Worm (Caenorhabditis elegans) whole organism, midembryonic: ENCODE measurements around the gene fbxb-106.
A peak's percentile ranks its signal among the peaks of the same experiment; 100 is the strongest.

Experiments used
- T22C8.4 ChIP-seq: fragments of 200-800 bp; sonication (Bioruptor generic); IDR thresholded peaks from 2 replicates; pipeline ENCODE4 v1.3.6; 2022; ENCODE audit warnings: missing genetic modification characterization, missing compliant biosample characterization
- cog-1 ChIP-seq: sonication (generic microtip); optimal IDR thresholded peaks from 2 replicates; lab custom pipeline; 2016; ENCODE audit warnings: missing genetic modification characterization, missing compliant biosample characterization
- flt-1 ChIP-seq: fragments of 200-800 bp; sonication (Bioruptor generic); IDR thresholded peaks from 2 replicates; pipeline ENCODE4 v1.3.6; 2022; ENCODE audit warnings: missing genetic modification characterization, missing compliant biosample characterization
- klf-2 ChIP-seq: fragments of 200-800 bp; sonication (Bioruptor generic); conservative IDR thresholded peaks from 2 replicates; pipeline ENCODE4 v1.3.6; 2022; ENCODE audit warnings: missing genetic modification reagents, missing genetic modification characterization, missing compliant biosample characterization
- med-1 ChIP-seq: sonication (generic microtip); optimal IDR thresholded peaks from 2 replicates; lab custom pipeline; 2017; ENCODE audit warnings: missing genetic modification characterization, mild to moderate bottlenecking, missing compliant biosample characterization, antibody characterized with exemption, missing genetic modification reagents; ENCODE audit not compliant: insufficient read depth
- ref-1 ChIP-seq: fragments of 200-800 bp; sonication (Bioruptor generic); conservative IDR thresholded peaks from 2 replicates; pipeline ENCODE4 v1.3.6; 2022; ENCODE audit warnings: missing genetic modification reagents, missing genetic modification characterization, missing compliant biosample characterization
- tab-1 ChIP-seq: fragments of 200-800 bp; sonication (Bioruptor generic); IDR thresholded peaks from 2 replicates; pipeline ENCODE4 v1.3.6; 2022; ENCODE audit warnings: missing genetic modification characterization, missing compliant biosample characterization
- ztf-23 ChIP-seq: fragments of 200-800 bp; sonication (Bioruptor generic); IDR thresholded peaks from 2 replicates; pipeline ENCODE4 v1.3.6; 2022; ENCODE audit warnings: missing genetic modification reagents, missing genetic modification characterization, missing compliant biosample characterization
- ztf-29 ChIP-seq: fragments of 200-800 bp; sonication (Bioruptor generic); IDR thresholded peaks from 2 replicates; pipeline ENCODE4 v1.3.6; 2022; ENCODE audit warnings: missing genetic modification reagents, missing genetic modification characterization, missing compliant biosample characterization

Gene fbxb-106

DNA sequence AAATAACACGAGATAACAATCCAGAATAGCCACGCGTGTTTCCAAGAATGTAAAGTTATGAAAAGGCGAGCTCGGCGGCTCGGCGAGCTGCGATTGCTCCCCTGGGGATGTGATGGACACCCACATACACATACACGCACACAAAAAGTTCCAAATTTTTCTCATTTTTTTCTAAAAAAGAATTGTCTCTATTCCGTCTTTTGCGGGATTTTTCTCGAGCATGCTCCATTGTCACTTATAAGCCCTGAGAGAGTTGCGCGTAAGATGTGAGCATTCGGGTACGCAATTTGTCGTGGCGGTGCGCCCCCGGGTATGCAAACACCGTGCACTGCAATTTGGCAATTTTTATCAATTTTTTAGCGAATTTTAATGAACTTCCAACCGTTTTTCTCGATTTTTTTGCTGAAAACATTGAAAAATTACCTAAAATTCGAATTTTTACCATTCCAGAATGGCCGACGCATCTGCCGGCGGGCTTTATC lies 24.9 kb downstream of the fbxb-106 start, which contains the start of the genes F08D12.12 and srpa-72:
F08D12.12 (minus strand) TSS at position 51 of the 482 bp plus-strand sequence.
srpa-72 (plus strand) TSS at position 451 of the 482 bp plus-strand sequence.
- TF ChIP-seq ztf-29 (no peak; the same call in 1 of the 2 replicates), ref-1 (GFP tag; lab: Robert Waterston, UW) (no peak), flt-1 (GFP tag; lab: Robert Waterston, UW) (no peak), klf-2 (GFP tag; lab: Robert Waterston, UW) (no peak), med-1 (GFP tag; lab: Kevin White, UChicago) (no peak), tab-1 (GFP tag; lab: Robert Waterston, UW) (no peak), cog-1 (no peak), T22C8.4 (GFP tag; lab: Robert Waterston, UW) (no peak), ztf-23 (GFP tag; lab: Robert Waterston, UW) (no peak)

DNA sequence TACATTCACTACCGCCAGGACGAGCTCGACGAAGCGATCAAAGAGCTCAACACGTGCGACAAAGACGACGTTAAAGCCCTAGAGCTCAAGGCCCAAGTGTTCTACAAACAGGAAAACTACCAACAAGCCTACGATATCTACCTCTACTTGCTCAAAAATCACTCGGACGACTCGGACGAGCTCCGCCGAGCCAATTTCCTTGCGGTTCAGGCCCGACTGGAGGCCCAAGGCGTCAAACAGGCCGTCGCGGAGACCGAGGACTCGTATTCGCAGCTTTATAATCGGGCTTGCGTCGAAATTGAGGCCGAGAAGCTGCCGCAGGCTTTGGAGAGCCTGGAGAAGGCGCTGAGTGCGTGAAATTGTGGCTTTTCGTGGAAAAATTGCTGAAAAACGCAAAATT lies 25.6 kb downstream of the fbxb-106 start:
- TF ChIP-seq tab-1 (GFP tag; lab: Robert Waterston, UW) (no peak), ref-1 (GFP tag; lab: Robert Waterston, UW) (no peak)

DNA sequence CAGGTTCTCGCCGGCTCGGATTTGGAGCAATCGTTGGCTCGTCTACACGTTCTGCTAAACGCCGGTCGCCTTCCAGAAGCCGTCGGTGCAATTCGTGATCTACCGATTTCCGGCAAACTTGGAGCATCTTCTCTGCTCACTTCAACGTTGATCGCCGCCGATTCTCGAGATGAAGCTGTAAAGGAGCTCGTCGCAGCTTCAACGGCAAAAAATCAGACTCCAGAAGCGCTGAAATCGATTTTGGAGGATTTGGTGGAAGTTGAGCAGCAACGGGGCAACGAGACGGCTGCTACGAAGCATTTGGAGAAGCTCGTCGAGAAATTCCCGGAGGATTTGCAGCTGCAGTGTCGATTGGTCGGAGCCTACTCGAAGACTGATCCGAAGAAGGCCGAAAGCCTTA lies 29.5 kb downstream of the fbxb-106 start:
- TF ChIP-seq tab-1 (GFP tag; lab: Robert Waterston, UW) (no peak), ztf-23 (GFP tag; lab: Robert Waterston, UW) (no peak), ztf-29 (no peak), ref-1 (GFP tag; lab: Robert Waterston, UW) (no peak), med-1 (GFP tag; lab: Kevin White, UChicago) (no peak), flt-1 (GFP tag; lab: Robert Waterston, UW) (no peak), T22C8.4 (GFP tag; lab: Robert Waterston, UW) (no peak), cog-1 (no peak), klf-2 (GFP tag; lab: Robert Waterston, UW) (no peak)

DNA sequence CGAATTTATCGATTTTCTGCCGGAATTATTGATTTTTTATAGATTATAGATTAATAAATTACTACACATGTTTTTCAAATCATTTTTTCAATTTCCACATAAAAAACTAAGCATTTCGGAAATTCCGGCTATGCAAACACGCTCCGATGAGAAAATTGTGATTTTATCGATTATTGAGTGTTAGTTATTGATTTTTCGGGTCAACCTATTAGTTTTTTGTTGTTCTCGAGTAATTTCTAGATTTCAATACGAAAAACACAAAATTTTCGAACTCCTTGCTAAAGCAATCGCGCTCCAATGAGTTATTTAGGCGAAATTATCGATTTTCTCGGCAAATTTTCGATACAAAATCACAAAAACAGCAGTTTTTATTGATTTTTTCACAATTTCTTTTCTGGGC lies 33.2 kb downstream of the fbxb-106 start:
- no peak for TF ChIP-seq med-1 (GFP tag; lab: Kevin White, UChicago)
- no peak for TF ChIP-seq cog-1
- no peak for TF ChIP-seq flt-1 (GFP tag; lab: Robert Waterston, UW)
- no peak for TF ChIP-seq tab-1 (GFP tag; lab: Robert Waterston, UW)
- no peak for TF ChIP-seq ref-1 (GFP tag; lab: Robert Waterston, UW)
- TF ChIP-seq klf-2 (GFP tag; lab: Robert Waterston, UW): no peak
- TF ChIP-seq T22C8.4 (GFP tag; lab: Robert Waterston, UW): no peak
- no peak for TF ChIP-seq ztf-29
- no peak for TF ChIP-seq ztf-23 (GFP tag; lab: Robert Waterston, UW)

DNA sequence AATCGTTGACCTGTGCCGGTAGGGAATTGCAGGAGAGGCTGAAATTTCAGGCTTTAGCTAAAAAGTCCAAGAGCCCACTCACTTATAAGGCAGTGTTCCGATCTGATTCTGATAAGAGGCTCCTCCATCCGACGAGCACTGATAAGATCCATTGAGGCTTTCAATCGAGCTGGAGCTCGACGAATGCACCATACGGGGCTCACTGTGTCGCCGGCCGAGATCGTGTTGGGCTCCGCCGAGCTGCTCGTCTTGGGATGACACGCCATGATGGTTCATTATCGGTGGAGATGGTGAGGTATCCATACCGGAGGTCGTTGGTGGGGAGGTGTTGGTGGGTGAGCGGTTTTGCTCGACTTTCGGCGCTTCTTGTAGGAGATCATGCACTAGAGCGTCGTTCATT lies 34.2 kb downstream of the fbxb-106 start:
- TF ChIP-seq T22C8.4 (GFP tag; lab: Robert Waterston, UW): no peak
- no peak for TF ChIP-seq ztf-29
- TF ChIP-seq flt-1 (GFP tag; lab: Robert Waterston, UW): no peak
- no peak for TF ChIP-seq tab-1 (GFP tag; lab: Robert Waterston, UW)
- TF ChIP-seq cog-1: no peak
- no peak for TF ChIP-seq med-1 (GFP tag; lab: Kevin White, UChicago)
- no peak for TF ChIP-seq klf-2 (GFP tag; lab: Robert Waterston, UW)
- no peak for TF ChIP-seq ref-1 (GFP tag; lab: Robert Waterston, UW)
- TF ChIP-seq ztf-23 (GFP tag; lab: Robert Waterston, UW): no peak

DNA sequence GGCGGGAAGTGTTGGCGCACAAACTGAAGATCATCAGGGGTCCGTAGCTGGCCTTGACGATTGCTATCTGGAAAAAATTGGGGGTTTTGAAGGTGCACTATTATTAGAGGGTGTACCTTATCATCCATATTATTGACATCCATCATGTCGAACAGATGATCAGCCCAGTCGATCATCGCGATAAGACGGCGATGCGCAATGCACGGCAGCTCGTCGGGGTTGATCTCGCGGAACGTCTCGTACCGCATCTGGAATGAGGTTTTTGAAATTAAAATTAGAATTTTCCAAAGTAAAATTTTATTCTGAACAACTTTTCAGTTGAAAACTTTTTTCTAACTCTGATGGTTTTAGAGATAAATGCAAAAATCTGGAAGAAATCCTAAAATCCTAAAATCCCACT lies 35.7 kb downstream of the fbxb-106 start:
- TF ChIP-seq tab-1 (GFP tag; lab: Robert Waterston, UW) (no peak), T22C8.4 (GFP tag; lab: Robert Waterston, UW) (no peak), med-1 (GFP tag; lab: Kevin White, UChicago) (no peak), ref-1 (GFP tag; lab: Robert Waterston, UW) (no peak), flt-1 (GFP tag; lab: Robert Waterston, UW) (no peak), ztf-29 (no peak), ztf-23 (GFP tag; lab: Robert Waterston, UW) (no peak), klf-2 (GFP tag; lab: Robert Waterston, UW) (no peak), cog-1 (no peak)

DNA sequence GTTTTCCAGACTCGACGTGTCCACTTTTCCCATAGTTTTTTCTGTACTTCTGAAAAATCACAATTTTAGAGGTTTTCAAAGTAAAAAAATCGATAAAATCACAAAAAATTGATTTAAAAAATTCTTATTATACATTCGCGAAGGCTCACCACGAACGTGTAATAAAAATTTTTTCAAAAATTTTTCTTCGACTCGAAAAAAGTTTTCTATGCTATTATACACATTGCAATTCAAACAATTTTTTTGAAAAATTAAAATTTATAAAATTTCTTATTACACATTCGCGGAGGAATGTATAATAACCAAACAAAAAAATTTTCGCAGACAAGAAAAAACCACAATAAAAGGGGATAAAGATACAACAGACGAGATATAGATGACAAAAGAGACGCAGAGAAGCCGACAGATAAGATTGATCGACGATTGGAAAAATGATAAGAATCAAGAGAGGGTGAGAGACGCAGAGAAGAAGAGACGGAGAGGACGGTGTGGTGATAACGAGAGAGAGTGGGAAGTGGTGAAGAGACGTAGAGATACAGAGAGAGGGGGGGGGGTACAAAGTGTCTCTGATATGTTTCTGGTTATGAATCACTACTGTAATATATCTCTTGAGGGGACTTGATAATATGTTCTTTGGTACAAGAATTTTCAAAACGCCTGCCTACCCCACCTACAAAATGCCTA lies 38.5 kb downstream of the fbxb-106 start, which contains the start of gene nhr-119:
nhr-119 (minus strand) TSS at position 51 of the 684 bp plus-strand sequence.
- TF ChIP-seq cog-1 (peak; percentile 10), flt-1 (GFP tag; lab: Robert Waterston, UW) (no peak)

DNA sequence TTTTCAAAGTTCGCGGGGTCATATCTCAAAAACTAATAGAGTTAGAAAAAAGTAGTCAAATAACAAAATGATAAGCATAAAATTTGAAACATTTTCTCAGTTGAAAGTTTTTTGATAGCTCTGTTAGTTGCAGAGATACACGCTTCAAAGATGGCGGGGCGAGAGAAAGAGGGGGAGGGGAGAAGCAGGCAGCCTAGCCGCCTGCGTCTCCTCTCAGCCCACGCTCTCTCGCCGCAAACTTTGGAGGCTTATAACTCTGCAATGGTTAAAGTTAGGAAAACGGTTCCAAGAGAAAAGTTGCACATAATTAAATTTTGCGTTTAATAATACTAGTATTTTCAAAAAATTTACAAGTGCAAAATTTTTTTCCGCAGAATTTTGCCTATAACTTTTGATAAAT lies 39.6 kb downstream of the fbxb-106 start:
- TF ChIP-seq med-1 (GFP tag; lab: Kevin White, UChicago) (no peak), tab-1 (GFP tag; lab: Robert Waterston, UW) (no peak), T22C8.4 (GFP tag; lab: Robert Waterston, UW) (no peak), cog-1 (no peak), klf-2 (GFP tag; lab: Robert Waterston, UW) (no peak), ztf-29 (no peak), flt-1 (GFP tag; lab: Robert Waterston, UW) (no peak)

DNA sequence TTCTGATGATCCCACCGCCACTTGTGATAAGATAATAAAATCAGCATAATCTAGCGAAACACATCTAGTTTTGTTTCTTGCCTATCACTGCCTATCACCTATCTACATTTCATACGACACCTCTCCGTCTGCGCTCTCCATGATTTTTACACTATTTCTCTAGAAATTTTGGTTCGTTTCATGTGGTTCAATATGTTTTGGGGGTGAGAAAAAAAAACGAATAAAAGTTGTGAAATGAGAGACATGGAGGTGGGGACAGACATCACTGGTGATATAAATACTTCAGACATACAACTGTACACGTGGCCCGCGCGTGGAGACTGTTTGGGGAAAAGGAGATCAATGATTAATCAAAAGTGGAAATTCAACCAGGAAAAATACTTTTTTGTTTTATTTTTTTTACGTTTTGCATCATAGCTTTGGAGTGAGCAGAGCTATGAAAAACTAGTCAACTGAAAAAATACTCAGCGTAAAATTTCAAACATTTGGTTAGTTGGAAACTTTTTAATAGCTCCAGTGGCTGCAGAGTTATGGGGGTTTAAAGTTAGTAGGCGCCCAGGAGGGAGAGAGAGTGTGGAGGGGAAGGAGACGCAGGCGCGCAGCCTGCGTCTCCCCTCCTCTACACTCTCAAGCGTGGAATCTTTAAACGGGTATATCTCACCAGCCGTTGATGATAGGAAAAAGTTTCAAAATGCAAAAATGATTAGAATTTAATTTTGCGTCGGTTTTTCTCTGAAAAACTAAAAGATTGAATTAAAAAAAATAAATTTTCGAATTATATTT lies 40.8 kb downstream of the fbxb-106 start:
- TF ChIP-seq med-1 (GFP tag; lab: Kevin White, UChicago) (no peak), cog-1 (no peak), klf-2 (GFP tag; lab: Robert Waterston, UW) (no peak), tab-1 (GFP tag; lab: Robert Waterston, UW) (no peak)
